Worm (Caenorhabditis elegans) whole organism, L1 larva: ENCODE measurements around the gene mltn-9.

ENCODE experiments used
- C04F5.9 ChIP-seq: sonication (generic microtip); optimal IDR thresholded peaks from 2 replicates; lab custom pipeline; 2016; ENCODE audit warnings: missing genetic modification characterization, missing compliant biosample characterization
- C34B4.2 ChIP-seq: sonication (generic microtip); optimal IDR thresholded peaks from 2 replicates; lab custom pipeline; 2017; ENCODE audit warnings: mild to moderate bottlenecking, missing genetic modification characterization, missing compliant biosample characterization
- F16B12.6 ChIP-seq: fragments of 150-350 bp; optimal IDR thresholded peaks from 2 replicates; lab custom pipeline; 2014; ENCODE audit warnings: missing biosample characterization, missing genetic modification characterization
- alr-1 ChIP-seq: fragments of 200-800 bp; sonication (Bioruptor generic); optimal IDR thresholded peaks from 2 replicates; lab custom pipeline; 2018; ENCODE audit warnings: borderline replicate concordance, mild to moderate bottlenecking, missing genetic modification characterization, missing compliant biosample characterization
- blmp-1 ChIP-seq: fragments of 150-350 bp; optimal IDR thresholded peaks from 2 replicates; lab custom pipeline; 2014; ENCODE audit warnings: missing biosample characterization, missing genetic modification characterization
- ceh-63 ChIP-seq: fragments of 200-800 bp; sonication (Bioruptor generic); optimal IDR thresholded peaks from 2 replicates; lab custom pipeline; 2018; ENCODE audit warnings: mild to moderate bottlenecking, missing genetic modification characterization, missing compliant biosample characterization
- ceh-82 ChIP-seq, 3 experiments: fragments of 150-350 bp in 1 of 3; sonication (generic microtip) in 2 of 3; optimal IDR thresholded peaks; 2 replicates each; lab custom pipeline; 2014 to 2017; ENCODE audit warnings: missing biosample characterization in 3 of 3, missing genetic modification characterization in 3 of 3
- ceh-88 ChIP-seq: fragments of 200-800 bp; sonication (Bioruptor generic); IDR thresholded peaks from 2 replicates; pipeline ENCODE4 v1.3.6; 2022; ENCODE audit warnings: missing genetic modification characterization, missing compliant biosample characterization
- ces-1 ChIP-seq: fragments of 150-350 bp; optimal IDR thresholded peaks from 2 replicates; lab custom pipeline; 2014; ENCODE audit warnings: missing biosample characterization, missing genetic modification reagents, missing genetic modification characterization
- dpl-1 ChIP-seq, 3 experiments: fragments of 150-350 bp in 2 of 3; sonication (generic microtip) in 1 of 3; optimal IDR thresholded peaks; 2 replicates each; lab custom pipeline; 2014 to 2017; ENCODE audit warnings: missing biosample characterization in 3 of 3, missing genetic modification characterization in 3 of 3, missing genetic modification reagents in 3 of 3
- dsc-1 ChIP-seq: sonication (generic microtip); optimal IDR thresholded peaks from 2 replicates; lab custom pipeline; 2016; ENCODE audit warnings: mild to moderate bottlenecking, missing genetic modification characterization, missing compliant biosample characterization
- egl-13 ChIP-seq: sonication (generic microtip); optimal IDR thresholded peaks from 2 replicates; lab custom pipeline; 2016; ENCODE audit warnings: missing genotype, missing genetic modification reagents, missing genetic modification characterization, missing compliant biosample characterization
- egl-27 ChIP-seq, 2 experiments: fragments of 150-350 bp in 1 of 2; sonication (generic microtip); optimal IDR thresholded peaks; 3 replicates each; lab custom pipeline; 2017 to 2018; ENCODE audit warnings: missing biosample characterization in 2 of 2, missing genetic modification characterization in 2 of 2, missing genetic modification reagents in 2 of 2
- fkh-10 ChIP-seq: sonication (generic microtip); optimal IDR thresholded peaks from 2 replicates; lab custom pipeline; 2017; ENCODE audit warnings: missing biosample characterization, missing genetic modification reagents, missing genetic modification characterization
- fkh-8 ChIP-seq: sonication (generic microtip); optimal IDR thresholded peaks from 2 replicates; lab custom pipeline; 2016; ENCODE audit warnings: mild to moderate bottlenecking, missing genetic modification characterization, missing compliant biosample characterization
- hlh-17 ChIP-seq: fragments of 200-800 bp; sonication (Bioruptor generic); optimal IDR thresholded peaks from 2 replicates; lab custom pipeline; 2018; ENCODE audit warnings: missing genetic modification characterization, mild to moderate bottlenecking, missing compliant biosample characterization, moderate library complexity, borderline replicate concordance
- hlh-4 ChIP-seq: sonication (generic microtip); optimal IDR thresholded peaks from 2 replicates; lab custom pipeline; 2016; ENCODE audit warnings: mild to moderate bottlenecking, missing genetic modification characterization, missing compliant biosample characterization
- irx-1 ChIP-seq: sonication (generic microtip); optimal IDR thresholded peaks from 2 replicates; lab custom pipeline; 2016; ENCODE audit warnings: missing genetic modification characterization, missing compliant biosample characterization
- jun-1 ChIP-seq: fragments of 150-350 bp; optimal IDR thresholded peaks from 2 replicates; lab custom pipeline; 2014; ENCODE audit warnings: missing biosample characterization, missing genetic modification reagents, missing genetic modification characterization
- lin-13 ChIP-seq: fragments of 150-350 bp; optimal IDR thresholded peaks from 2 replicates; lab custom pipeline; 2014; ENCODE audit warnings: missing biosample characterization, missing genetic modification reagents, missing genetic modification characterization
- lin-14 ChIP-seq: fragments of 200-800 bp; sonication (Bioruptor generic); optimal IDR thresholded peaks from 2 replicates; lab custom pipeline; 2018; ENCODE audit warnings: mild to moderate bottlenecking, missing genetic modification characterization, moderate library complexity, missing compliant biosample characterization
- lin-35 ChIP-seq, 2 experiments: fragments of 150-350 bp; optimal IDR thresholded peaks; 2 replicates each; lab custom pipeline; 2014; ENCODE audit warnings: missing biosample characterization in 2 of 2, missing genetic modification characterization in 2 of 2, missing genetic modification reagents in 2 of 2
- lsy-2 ChIP-seq, 2 experiments: fragments of 150-350 bp; optimal IDR thresholded peaks; 2 replicates each; lab custom pipeline; 2014; ENCODE audit warnings: missing biosample characterization in 2 of 2, missing genetic modification characterization in 2 of 2
- mab-9 ChIP-seq: fragments of 200-800 bp; sonication (Bioruptor generic); IDR thresholded peaks from 2 replicates; pipeline ENCODE4 v1.3.6; 2022; ENCODE audit warnings: missing genetic modification reagents, missing genetic modification characterization, missing compliant biosample characterization
- mdl-1 ChIP-seq, 2 experiments: fragments of 150-350 bp; optimal IDR thresholded peaks; 2 replicates each; lab custom pipeline; 2014 to 2017; ENCODE audit warnings: missing biosample characterization in 2 of 2, missing genetic modification characterization in 2 of 2, inconsistent platforms in 1 of 2
- nhr-11 ChIP-seq: fragments of 150-350 bp; optimal IDR thresholded peaks from 2 replicates; lab custom pipeline; 2014; ENCODE audit warnings: missing biosample characterization, missing genetic modification characterization
- nhr-12 ChIP-seq: sonication (generic microtip); optimal IDR thresholded peaks from 2 replicates; lab custom pipeline; 2017; ENCODE audit warnings: missing biosample characterization, missing genetic modification characterization
- nhr-20 ChIP-seq: sonication (generic microtip); optimal IDR thresholded peaks from 2 replicates; lab custom pipeline; 2016; ENCODE audit warnings: mild to moderate bottlenecking, missing genetic modification characterization, missing compliant biosample characterization
- nhr-28 ChIP-seq: fragments of 150-350 bp; optimal IDR thresholded peaks from 2 replicates; lab custom pipeline; 2014; ENCODE audit warnings: missing biosample characterization, missing genetic modification characterization
- nhr-71 ChIP-seq: sonication (generic microtip); optimal IDR thresholded peaks from 2 replicates; lab custom pipeline; 2016; ENCODE audit warnings: mild to moderate bottlenecking, missing genetic modification characterization, moderate library complexity, missing compliant biosample characterization
- nhr-76 ChIP-seq: sonication (generic microtip); optimal IDR thresholded peaks from 2 replicates; lab custom pipeline; 2017; ENCODE audit warnings: missing biosample characterization, missing genetic modification characterization
- nhr-77 ChIP-seq: fragments of 150-350 bp; optimal IDR thresholded peaks from 2 replicates; lab custom pipeline; 2014; ENCODE audit warnings: missing biosample characterization, missing genetic modification characterization
- nhr-85 ChIP-seq: sonication (generic microtip); peaks from one replicate; lab custom pipeline; 2016; ENCODE audit warnings: missing genetic modification characterization, inconsistent platforms, missing compliant biosample characterization
- pag-3 ChIP-seq: sonication (generic microtip); optimal IDR thresholded peaks from 2 replicates; lab custom pipeline; 2017; ENCODE audit warnings: missing genetic modification characterization, mild to moderate bottlenecking, missing compliant biosample characterization, antibody characterized with exemption, borderline replicate concordance; ENCODE audit not compliant: insufficient read depth
- pax-3 ChIP-seq: fragments of 200-800 bp; sonication (Bioruptor generic); optimal IDR thresholded peaks from 2 replicates; lab custom pipeline; 2018; ENCODE audit warnings: mild to moderate bottlenecking, missing genetic modification characterization, moderate library complexity, missing compliant biosample characterization
- rnt-1 ChIP-seq: sonication (generic microtip); optimal IDR thresholded peaks from 2 replicates; lab custom pipeline; 2016; ENCODE audit warnings: mild to moderate bottlenecking, missing genetic modification characterization, moderate library complexity, missing compliant biosample characterization
- skn-1 ChIP-seq: fragments of 150-350 bp; optimal IDR thresholded peaks from 2 replicates; lab custom pipeline; 2014; ENCODE audit warnings: missing biosample characterization, missing genetic modification characterization
- snpc-4 ChIP-seq: fragments of 150-350 bp; optimal IDR thresholded peaks from 2 replicates; lab custom pipeline; 2014; ENCODE audit warnings: missing biosample characterization, missing genetic modification characterization
- sox-4 ChIP-seq: sonication (generic microtip); optimal IDR thresholded peaks from 2 replicates; lab custom pipeline; 2016; ENCODE audit warnings: missing genetic modification characterization, missing compliant biosample characterization
- sptf-1 ChIP-seq: fragments of 150-350 bp; optimal IDR thresholded peaks from 2 replicates; lab custom pipeline; 2014; ENCODE audit warnings: missing biosample characterization, missing genetic modification characterization
- tbx-2 ChIP-seq: sonication (generic microtip); optimal IDR thresholded peaks from 2 replicates; lab custom pipeline; 2016; ENCODE audit warnings: missing genetic modification characterization, missing compliant biosample characterization
- unc-62 ChIP-seq: fragments of 150-350 bp; optimal IDR thresholded peaks from 2 replicates; lab custom pipeline; 2014; ENCODE audit warnings: missing biosample characterization, missing genetic modification reagents, missing genetic modification characterization
- unc-86 ChIP-seq: sonication (generic microtip); optimal IDR thresholded peaks from 2 replicates; lab custom pipeline; 2016; ENCODE audit warnings: missing genetic modification characterization, missing compliant biosample characterization
- unc-98 ChIP-seq: fragments of 200-800 bp; sonication (Bioruptor generic); IDR thresholded peaks from 2 replicates; pipeline ENCODE4 v1.3.6; 2022; ENCODE audit warnings: missing genetic modification characterization, missing compliant biosample characterization
- vab-15 ChIP-seq: sonication (generic microtip); optimal IDR thresholded peaks from 2 replicates; lab custom pipeline; 2017; ENCODE audit warnings: missing genotype, mild to moderate bottlenecking, missing genetic modification characterization, missing compliant biosample characterization
- xbp-1 ChIP-seq: sonication (generic microtip); optimal IDR thresholded peaks from 2 replicates; lab custom pipeline; 2016; ENCODE audit warnings: missing genetic modification characterization, missing compliant biosample characterization
- zag-1 ChIP-seq: fragments of 150-350 bp; optimal IDR thresholded peaks from 2 replicates; lab custom pipeline; 2014; ENCODE audit warnings: missing biosample characterization, missing genetic modification characterization
- ztf-11 ChIP-seq, 2 experiments: sonication (generic microtip); optimal IDR thresholded peaks; 2 replicates each; lab custom pipeline; 2016 to 2017; ENCODE audit warnings: missing genetic modification characterization in 2 of 2, missing biosample characterization in 1 of 2, missing compliant biosample characterization in 1 of 2
- ztf-4 ChIP-seq: fragments of 150-350 bp; optimal IDR thresholded peaks from 2 replicates; lab custom pipeline; 2014; ENCODE audit warnings: missing biosample characterization, missing genetic modification characterization

mltn-9 gene

DNA sequence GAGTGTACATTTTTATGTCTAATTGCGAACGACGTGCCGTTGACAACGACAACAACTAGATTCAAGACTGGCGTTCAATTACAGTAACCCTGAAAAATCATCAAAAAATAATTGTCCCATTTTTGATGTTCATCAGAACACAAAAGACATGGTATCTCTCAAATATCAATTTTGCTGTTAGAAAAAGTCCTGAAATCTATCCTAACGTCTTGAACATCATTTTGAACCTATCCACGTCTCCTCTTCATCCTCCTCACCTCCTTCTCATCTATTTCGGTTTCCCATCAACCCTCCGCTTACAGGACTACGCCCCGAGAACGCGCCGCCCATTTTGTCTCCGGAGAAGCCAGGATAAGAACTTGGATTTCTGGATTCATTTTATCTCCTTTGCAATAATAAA lies at the start of gene mltn-9:
Gene mltn-9 (plus strand): TSS at position 301 of the 400 bp plus-strand sequence.
- TF ChIP-seq nhr-11, result no peak
- no peak for TF ChIP-seq nhr-77
- TF ChIP-seq dsc-1 (tag; lab: Kevin White, UChicago), result no peak
- no peak for TF ChIP-seq ces-1 (GFP tag; lab: Kevin White, UChicago)
- TF ChIP-seq, all 84 proteins: peak for 0

DNA sequence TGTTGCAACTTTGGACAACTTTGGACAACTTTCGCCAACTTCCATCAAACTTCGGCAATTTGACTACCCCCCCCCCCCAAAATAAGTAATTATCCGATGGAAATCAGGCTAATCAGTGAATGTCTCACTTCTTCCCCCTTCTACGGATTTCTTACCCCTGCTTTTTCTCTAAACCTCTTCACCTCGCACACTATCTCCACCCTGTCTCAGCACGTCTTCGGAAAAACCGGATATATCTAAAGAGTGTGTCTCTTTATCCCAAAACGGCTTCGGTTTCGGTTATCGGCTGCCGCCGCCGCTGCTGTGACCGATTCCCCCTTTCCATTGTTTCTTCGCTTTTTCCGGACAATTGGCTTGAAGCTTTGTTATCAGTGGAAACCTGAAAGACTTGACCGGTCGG lies 48.0 kb upstream of the mltn-9 start:
- peak; percentile 66 for TF ChIP-seq blmp-1 (tag; lab: Kevin White, UChicago)
- TF ChIP-seq jun-1 (tag; lab: Kevin White, UChicago), result no peak
- TF ChIP-seq, all 84 proteins: peak for 1

DNA sequence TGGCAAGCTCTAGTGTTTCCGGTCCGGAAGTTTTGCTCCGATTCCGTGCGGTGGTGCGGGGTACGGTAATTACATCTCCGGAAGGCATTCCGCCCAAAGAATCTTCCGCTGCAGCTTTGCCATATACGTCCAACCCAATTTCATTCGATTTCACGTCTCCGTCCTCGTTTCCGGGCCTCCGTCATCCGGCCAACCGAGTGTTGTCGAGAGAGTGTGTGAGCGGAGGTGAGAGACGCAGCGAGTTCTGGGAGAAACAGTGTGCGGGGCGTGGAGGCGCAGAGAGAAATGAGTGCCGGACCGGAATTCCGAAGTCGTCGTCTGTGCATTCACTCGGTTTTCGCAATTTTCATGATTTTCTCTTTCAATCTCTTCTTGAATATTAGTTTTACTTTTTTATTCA lies 46.5 kb upstream of the mltn-9 start:
- no peak for TF ChIP-seq ceh-88 (GFP tag; lab: Robert Waterston, UW)
- TF ChIP-seq nhr-76, result no peak
- no peak for TF ChIP-seq zag-1 (tag; lab: Kevin White, UChicago)
- no peak for TF ChIP-seq pax-3
- TF ChIP-seq mdl-1 (tag; optimal IDR thresholded peaks at IDR 0.05; lab: Kevin White, UChicago), result no peak
- peak; percentile 41 for TF ChIP-seq egl-13 (tag; lab: Kevin White, UChicago)
- no peak for TF ChIP-seq unc-62 (GFP tag; lab: Kevin White, UChicago)
- TF ChIP-seq unc-98 (GFP tag; lab: Robert Waterston, UW), result no peak
- peak; percentile 11 to 33 for TF ChIP-seq lsy-2 (tag; optimal IDR thresholded peaks at IDR 0.05; lab: Kevin White, UChicago)
- no peak for TF ChIP-seq ztf-11 (tag; optimal IDR thresholded peaks at IDR 0.05; lab: Kevin White, UChicago)
- no peak for TF ChIP-seq mab-9 (GFP tag; lab: Robert Waterston, UW)
- TF ChIP-seq rnt-1 (tag; lab: Kevin White, UChicago), result no peak
- TF ChIP-seq xbp-1 (tag; lab: Kevin White, UChicago), result no peak
- no peak for TF ChIP-seq C04F5.9 (tag; lab: Kevin White, UChicago)
- TF ChIP-seq ceh-63, result no peak
- TF ChIP-seq ceh-82 (tag; optimal IDR thresholded peaks at IDR 0.05; lab: Kevin White, UChicago), result no peak
- no peak for TF ChIP-seq sox-4 (tag; lab: Kevin White, UChicago)
- TF ChIP-seq alr-1 (tag; lab: Kevin White, UChicago), result no peak
- peak; percentile 50 for TF ChIP-seq tbx-2 (tag; lab: Kevin White, UChicago)
- no peak for TF ChIP-seq snpc-4 (tag; lab: Kevin White, UChicago)
- TF ChIP-seq pag-3 (tag; lab: Kevin White, UChicago), result no peak
- TF ChIP-seq irx-1 (tag; lab: Kevin White, UChicago), result peak; percentile 53
- peak; percentile 48 for TF ChIP-seq nhr-85
- TF ChIP-seq nhr-20, result no peak
- TF ChIP-seq vab-15 (tag; lab: Kevin White, UChicago), result no peak
- no peak for TF ChIP-seq nhr-77
- no peak for TF ChIP-seq dpl-1 (GFP tag; optimal IDR thresholded peaks at IDR 0.05; lab: Kevin White, UChicago)
- TF ChIP-seq nhr-71, result peak; percentile 48
- TF ChIP-seq dsc-1 (tag; lab: Kevin White, UChicago), result no peak
- TF ChIP-seq sptf-1 (tag; lab: Kevin White, UChicago), result no peak
- no peak for TF ChIP-seq egl-27 (tag; optimal IDR thresholded peaks at IDR 0.05; lab: Kevin White, UChicago)
- peak; percentile 40 for TF ChIP-seq blmp-1 (tag; lab: Kevin White, UChicago)
- no peak for TF ChIP-seq nhr-28 (tag; lab: Kevin White, UChicago)
- no peak for TF ChIP-seq F16B12.6 (tag; lab: Kevin White, UChicago)
- TF ChIP-seq ztf-4 (tag; lab: Kevin White, UChicago), result no peak
- TF ChIP-seq unc-86 (tag; lab: Kevin White, UChicago), result peak; percentile 11
- no peak for TF ChIP-seq lin-13 (GFP tag; lab: Kevin White, UChicago)
- no peak for TF ChIP-seq C34B4.2 (tag; lab: Kevin White, UChicago)
- peak; percentile 3 for TF ChIP-seq skn-1 (tag; lab: Kevin White, UChicago)
- peak; percentile 68 for TF ChIP-seq fkh-10
- no peak for TF ChIP-seq hlh-17 (GFP tag; lab: Kevin White, UChicago)
- TF ChIP-seq jun-1 (tag; lab: Kevin White, UChicago), result no peak
- peak; percentile 83 for TF ChIP-seq lin-14 (GFP tag; lab: Kevin White, UChicago)
- TF ChIP-seq lin-35 (GFP tag; optimal IDR thresholded peaks at IDR 0.05; lab: Kevin White, UChicago), result no peak
- no peak for TF ChIP-seq hlh-4 (tag; lab: Kevin White, UChicago)
- TF ChIP-seq fkh-8, result no peak
- no peak for TF ChIP-seq nhr-12 (tag; lab: Kevin White, UChicago)
